Fruit fly (Drosophila melanogaster): ENCODE data around the gene CG4955.
A peak's percentile ranks its signal among the peaks of the same experiment; 100 is the strongest.

CG4955 gene

DNA sequence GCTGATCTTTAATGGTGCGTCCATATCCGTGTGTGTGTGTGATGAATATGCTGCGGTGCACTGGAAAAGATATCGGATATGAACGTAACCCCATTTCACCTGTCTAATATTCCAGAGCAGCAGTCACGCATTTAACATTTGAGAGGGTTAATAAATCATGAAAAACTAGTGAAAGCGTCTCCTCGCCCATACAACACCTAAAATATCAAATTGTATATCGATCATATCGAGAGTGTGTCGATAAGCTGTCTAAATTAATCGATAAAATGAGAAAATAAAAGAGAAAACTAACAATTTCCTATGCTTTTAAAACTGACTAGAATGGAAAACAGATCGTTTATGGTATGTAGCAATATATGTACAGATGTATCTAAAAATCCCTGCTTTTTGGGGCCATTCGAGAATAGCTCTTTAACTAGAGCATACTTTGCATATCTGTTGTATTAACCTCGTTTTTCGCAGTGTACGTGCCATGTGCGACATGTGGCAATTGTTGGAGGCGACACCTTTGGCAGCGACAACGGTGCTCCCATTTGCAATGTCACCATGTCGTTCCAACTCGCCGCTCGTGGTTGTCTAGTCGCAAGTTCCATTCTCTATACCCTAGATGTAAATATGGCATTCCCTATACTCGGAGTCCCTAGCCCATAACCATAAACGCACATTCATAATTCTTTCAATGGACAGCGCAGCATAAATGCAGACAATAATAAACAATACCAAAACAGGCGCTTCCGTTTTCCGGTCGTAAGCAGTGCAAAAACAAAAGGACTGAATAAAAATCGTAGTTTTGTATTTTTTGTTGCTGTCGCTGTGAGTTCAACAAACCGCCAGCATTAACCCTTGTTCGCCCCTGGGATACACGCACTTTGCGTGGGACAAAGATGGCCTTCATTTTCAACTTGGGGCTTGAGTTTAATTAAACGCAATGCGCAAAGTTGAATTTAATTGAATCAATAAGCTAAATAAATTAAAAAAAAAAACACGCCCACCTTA is 31.0 kb downstream of the CG4955 start (continued):
- TF ChIP-seq Smox (GFP tag; optimal IDR thresholded peaks at IDR 0.05) (peak; percentile 37), achi (GFP tag; optimal IDR thresholded peaks at IDR 0.05) (peak; percentile 36), lz (GFP tag; optimal IDR thresholded peaks at IDR 0.05) (no peak), CG31627 (GFP tag; optimal IDR thresholded peaks at IDR 0.05) (peak; percentile 14), Ets21C (GFP tag; optimal IDR thresholded peaks at IDR 0.05) (no peak), CG11762 (GFP tag; optimal IDR thresholded peaks at IDR 0.05; ENCODE audit: insufficient read depth) (no peak), ss (GFP tag; optimal IDR thresholded peaks at IDR 0.05) (peak in 1 of 2 experiments; percentile 15), fd59A (GFP tag; optimal IDR thresholded peaks at IDR 0.05) (peak; percentile 50), Eip78C (GFP tag) (peak; percentile 64), Met (GFP tag; optimal IDR thresholded peaks at IDR 0.05) (peak; percentile 6), net (GFP tag; optimal IDR thresholded peaks at IDR 0.05) (peak; percentile 40), CG3032 (tag; optimal IDR thresholded peaks at IDR 0.05) (peak; percentile 40), eg (GFP tag; IDR thresholded peaks at IDR 0.05) (0 out of 3 replicates have a peak, but pooled peaks have one; percentile 14), salr (GFP tag; optimal IDR thresholded peaks at IDR 0.05) (peak in 1 of 2 experiments; percentile 70), Hr39 (GFP tag; optimal IDR thresholded peaks at IDR 0.05) (peak; percentile 31), acj6 (GFP tag; optimal IDR thresholded peaks at IDR 0.05) (peak; percentile 52), CG10631 (GFP tag; optimal IDR thresholded peaks at IDR 0.05) (peak; percentile 48), esn (GFP tag; optimal IDR thresholded peaks at IDR 0.05) (peak; percentile 45), CG8119 (GFP tag; IDR thresholded peaks at IDR 0.05) (peak; percentile 35; the same call in 1 of the 3 replicates), Sox102F (GFP tag; optimal IDR thresholded peaks at IDR 0.05) (no peak), CG16779 (tag; optimal IDR thresholded peaks at IDR 0.05) (no peak), svp (GFP tag) (peak; percentile 17), CG15336 (GFP tag; IDR thresholded peaks at IDR 0.05) (no peak; the same call in 1 of the 2 replicates), CG4318 (GFP tag; optimal IDR thresholded peaks at IDR 0.05) (peak; percentile 63), dac (GFP tag; optimal IDR thresholded peaks at IDR 0.05) (peak; percentile 3), Sox14 (GFP tag; optimal IDR thresholded peaks at IDR 0.05) (no peak)

dm6 chrX:17113324-17113723 is 32.1 kb downstream of the CG4955 start:
- TF ChIP-seq ss (GFP tag; optimal IDR thresholded peaks at IDR 0.05): peak; percentile 3 to 72
- TF ChIP-seq Ets96B (tag; optimal IDR thresholded peaks at IDR 0.05): peak; percentile 41
- TF ChIP-seq CG15336 (GFP tag; IDR thresholded peaks at IDR 0.05): peak; percentile 77
- peak; percentile 73 for TF ChIP-seq acj6 (GFP tag; optimal IDR thresholded peaks at IDR 0.05)
- TF ChIP-seq CG11294 (GFP tag; IDR thresholded peaks at IDR 0.05): 0 out of 2 replicates have a peak, but pooled peaks have one; percentile 36
- TF ChIP-seq Met (GFP tag; optimal IDR thresholded peaks at IDR 0.05): peak; percentile 35
- TF ChIP-seq esn (GFP tag; optimal IDR thresholded peaks at IDR 0.05): peak; percentile 71
- TF ChIP-seq CG7368 (GFP tag; optimal IDR thresholded peaks at IDR 0.05): peak; percentile 42
- peak; percentile 33 for TF ChIP-seq CG8319 (GFP tag; optimal IDR thresholded peaks at IDR 0.05)
- TF ChIP-seq Eip75B (GFP tag; optimal IDR thresholded peaks at IDR 0.05): no peak
- TF ChIP-seq CG1621 (tag; optimal IDR thresholded peaks at IDR 0.05): no peak
- peak; percentile 23 for TF ChIP-seq CG16779 (tag; optimal IDR thresholded peaks at IDR 0.05)
- TF ChIP-seq CG34406 (GFP tag; optimal IDR thresholded peaks at IDR 0.05): peak; percentile 81
- peak; percentile 52 for TF ChIP-seq CG6163 (GFP tag; IDR thresholded peaks at IDR 0.05)
- peak; percentile 49 for TF ChIP-seq CG11762 (GFP tag; optimal IDR thresholded peaks at IDR 0.05; ENCODE audit: insufficient read depth)
- peak; percentile 49 for TF ChIP-seq Sox15 (GFP tag; optimal IDR thresholded peaks at IDR 0.05)
- peak; percentile 39 for TF ChIP-seq cyc (GFP tag; optimal IDR thresholded peaks at IDR 0.05)
- TF ChIP-seq dac (GFP tag; optimal IDR thresholded peaks at IDR 0.05): no peak
- peak; percentile 56 for TF ChIP-seq CG4318 (GFP tag; optimal IDR thresholded peaks at IDR 0.05)
- no peak for TF ChIP-seq fd85E (GFP tag; optimal IDR thresholded peaks at IDR 0.05)
- peak; percentile 35 for TF ChIP-seq CG10669 (GFP tag; optimal IDR thresholded peaks at IDR 0.05)
- TF ChIP-seq CG11902 (GFP tag; optimal IDR thresholded peaks at IDR 0.05): peak; percentile 48
- peak; percentile 12 for TF ChIP-seq CG6808 (GFP tag; optimal IDR thresholded peaks at IDR 0.05)
- peak; percentile 37 for TF ChIP-seq Smox (GFP tag; optimal IDR thresholded peaks at IDR 0.05)
- TF ChIP-seq net (GFP tag; optimal IDR thresholded peaks at IDR 0.05): peak; percentile 63
- TF ChIP-seq Lpt (GFP tag; optimal IDR thresholded peaks at IDR 0.05): peak; percentile 61
- TF ChIP-seq CG10631 (GFP tag; optimal IDR thresholded peaks at IDR 0.05): peak; percentile 71
- TF ChIP-seq CG6792 (GFP tag; optimal IDR thresholded peaks at IDR 0.05): peak; percentile 79
- peak; percentile 81 for TF ChIP-seq CG8632 (GFP tag; optimal IDR thresholded peaks at IDR 0.05)
- TF ChIP-seq Hr38 (GFP tag; optimal IDR thresholded peaks at IDR 0.05): no peak
- TF ChIP-seq fkh (GFP tag; optimal IDR thresholded peaks at IDR 0.05): no peak
- peak; percentile 69 for TF ChIP-seq svp (GFP tag)
- TF ChIP-seq Hr4 (GFP tag; optimal IDR thresholded peaks at IDR 0.05): peak; percentile 32
- peak; percentile 13 for TF ChIP-seq Sox14 (GFP tag; optimal IDR thresholded peaks at IDR 0.05)

Measured in whole organism, prepupa.